Fruit fly (Drosophila melanogaster) whole organism, wandering third instar larva: ENCODE data around the gene S6k.

Experiments
- Dfd ChIP-seq: fragments of >200 bp; optimal IDR thresholded peaks from 2 replicates; lab custom pipeline; 2017; ENCODE audit warnings: missing biosample characterization, missing genetic modification characterization
- GATAd ChIP-seq: sonication (Bioruptor generic); optimal IDR thresholded peaks from 2 replicates; lab custom pipeline; 2016; ENCODE audit warnings: missing biosample characterization, missing genetic modification characterization
- Hr83 ChIP-seq: fragments of 200-300 bp; sonication (Bioruptor generic); optimal IDR thresholded peaks from 2 replicates; lab custom pipeline; 2016; ENCODE audit warnings: missing biosample characterization, mild to moderate bottlenecking, missing genetic modification characterization, moderate library complexity; ENCODE audit not compliant: poor library complexity, severe bottlenecking
- Myc ChIP-seq: fragments of >200 bp; optimal IDR thresholded peaks from 2 replicates; lab custom pipeline; 2017
- dl ChIP-seq, 2 experiments: fragments of 175-275, 200-275 bp in 1 of 2; fragments of 200-275 bp in 1 of 2; sonication (Bioruptor generic); optimal IDR thresholded peaks; lab custom pipeline; 2018; ENCODE audit warnings: mild to moderate bottlenecking in 2 of 2, missing biosample characterization in 2 of 2, missing genetic modification characterization in 2 of 2, moderate library complexity in 2 of 2; ENCODE audit not compliant: partially characterized antibody in 2 of 2, insufficient read depth in 1 of 2
- ey ChIP-seq: fragments of 200-800 bp; sonication (Bioruptor generic); optimal IDR thresholded peaks from 2 replicates; lab custom pipeline; 2016; ENCODE audit warnings: missing biosample characterization, missing genetic modification characterization
- lola ChIP-seq: fragments of >200 bp; optimal IDR thresholded peaks from 2 replicates; lab custom pipeline; 2017; ENCODE audit warnings: missing biosample characterization, missing genetic modification characterization
- pan ChIP-seq: fragments of >200 bp; optimal IDR thresholded peaks from 2 replicates; lab custom pipeline; 2017
- sage ChIP-seq: fragments of 200-800 bp; sonication (Bioruptor generic); optimal IDR thresholded peaks from 2 replicates; lab custom pipeline; 2016; ENCODE audit warnings: missing biosample characterization, mild to moderate bottlenecking, missing genetic modification characterization
- woc ChIP-seq: sonication (Bioruptor generic); optimal IDR thresholded peaks from 2 replicates; lab custom pipeline; 2016; ENCODE audit warnings: missing biosample characterization, mild to moderate bottlenecking, missing genetic modification characterization

- TF ChIP-seq Myc (no peak), lola (GFP tag; lab: Kevin White, UChicago) (no peak), woc (no peak), dl (GFP tag; optimal IDR thresholded peaks at IDR 0.05; lab: Kevin White, UChicago; ENCODE audit: insufficient read depth in 1 of 2, partially characterized antibody in 2 of 2) (no peak), ey (GFP tag; lab: Kevin White, UChicago) (no peak), Dfd (GFP tag; lab: Kevin White, UChicago) (no peak), pan (lab: Kevin White, UChicago) (no peak), sage (GFP tag; lab: Kevin White, UChicago) (no peak), GATAd (no peak), Hr83 (GFP tag; lab: Kevin White, UChicago) (no peak)
Observed at dm6 chr3L:5855098-5855497, 44.4 kb upstream of the S6k start.
